Worm (Caenorhabditis elegans) whole organism, L4 larva: ENCODE results near the gene Y102A11A.2.

Experiments used
- aha-1 ChIP-seq: fragments of 150-350 bp; peaks from one replicate; lab custom pipeline; 2014; ENCODE audit warnings: missing biosample characterization, missing genetic modification characterization
- attf-4 ChIP-seq: sonication (generic microtip); optimal IDR thresholded peaks from 3 replicates; lab custom pipeline; 2017; ENCODE audit warnings: missing biosample characterization, missing genetic modification characterization
- egl-27 ChIP-seq: sonication (generic microtip); optimal IDR thresholded peaks from 3 replicates; lab custom pipeline; 2017; ENCODE audit warnings: missing biosample characterization, missing genetic modification reagents, missing genetic modification characterization
- hlh-30 ChIP-seq: sonication (generic microtip); optimal IDR thresholded peaks from 2 replicates; lab custom pipeline; 2017; ENCODE audit warnings: antibody characterized with exemption, mild to moderate bottlenecking, missing genetic modification characterization, missing compliant biosample characterization; ENCODE audit not compliant: insufficient read depth
- lin-13 ChIP-seq: fragments of 150-350 bp; optimal IDR thresholded peaks from 2 replicates; lab custom pipeline; 2014; ENCODE audit warnings: missing biosample characterization, missing genetic modification reagents, missing genetic modification characterization
- nhr-237 ChIP-seq: sonication (generic microtip); optimal IDR thresholded peaks from 2 replicates; lab custom pipeline; 2017; ENCODE audit warnings: missing biosample characterization, missing genetic modification characterization
- nhr-28 ChIP-seq: fragments of 150-350 bp; optimal IDR thresholded peaks from 2 replicates; lab custom pipeline; 2014; ENCODE audit warnings: missing biosample characterization, missing genetic modification characterization
- nhr-41 ChIP-seq: fragments of 200-800 bp; sonication (Bioruptor generic); IDR thresholded peaks from 2 replicates; pipeline ENCODE4 v1.3.6; 2022; ENCODE audit warnings: missing genetic modification reagents, missing genetic modification characterization, missing compliant biosample characterization
- pha-4 ChIP-seq, 2 experiments: fragments of 150-350 bp in 1 of 2; fragments of 200-800 bp in 1 of 2; sonication (Bioruptor generic) in 1 of 2; IDR thresholded peaks in 1 of 2; optimal IDR thresholded peaks in 1 of 2; 2 replicates each; pipeline versions ENCODE4 v1.3.6 to Lab custom; 2014 to 2022; ENCODE audit warnings: missing genetic modification characterization in 2 of 2, missing genetic modification reagents in 2 of 2, missing biosample characterization in 1 of 2, missing compliant biosample characterization in 1 of 2
- snpc-4 ChIP-seq: fragments of 150-350 bp; optimal IDR thresholded peaks from 2 replicates; lab custom pipeline; 2014; ENCODE audit warnings: missing biosample characterization, missing genetic modification characterization
- unc-130 ChIP-seq: sonication (generic microtip); optimal IDR thresholded peaks from 2 replicates; lab custom pipeline; 2016; ENCODE audit warnings: missing genetic modification reagents, missing genetic modification characterization, missing compliant biosample characterization

- TF ChIP-seq nhr-41 (GFP tag; lab: Robert Waterston, UW) (no peak), nhr-28 (tag; lab: Kevin White, UChicago) (no peak), unc-130 (GFP tag; lab: Kevin White, UChicago) (no peak), lin-13 (GFP tag; lab: Kevin White, UChicago) (no peak), attf-4 (no peak), snpc-4 (tag; lab: Kevin White, UChicago) (no peak), pha-4 (GFP tag; IDR thresholded peaks at IDR 0.05; lab: Robert Waterston, UW) (no peak), pha-4 (tag; optimal IDR thresholded peaks at IDR 0.05; lab: Kevin White, UChicago) (no peak), nhr-237 (no peak), hlh-30 (no peak), egl-27 (tag; lab: Kevin White, UChicago) (no peak), aha-1 (tag; lab: Kevin White, UChicago) (no peak)
Observed at ce11 chrX:2044541-2045168, 18.2 kb downstream of the Y102A11A.2 start.
